Fruit fly (Drosophila melanogaster) whole organism, embryonic: ENCODE data around the gene Nmt.

Experiments used
- Ada2b ChIP-seq: fragments of 200-800 bp; sonication (Bioruptor generic); IDR thresholded peaks from 2 replicates; pipeline ENCODE4 v1.3.6; 2022; ENCODE audit warnings: missing biosample characterization, missing genetic modification characterization
- Asciz ChIP-seq: fragments of 200-800 bp; sonication (Bioruptor generic); optimal IDR thresholded peaks from 2 replicates; lab custom pipeline; 2017; ENCODE audit warnings: missing biosample characterization, mild to moderate bottlenecking, missing genetic modification characterization, missing genetic modification reagents
- Atf3 ChIP-seq: fragments of 200-800 bp; sonication (Bioruptor generic); optimal IDR thresholded peaks from 3 replicates; lab custom pipeline; 2016; ENCODE audit warnings: missing biosample characterization, missing genetic modification characterization
- CG10321 ChIP-seq: fragments of 200-800 bp; sonication (Bioruptor generic); IDR thresholded peaks from 2 replicates; pipeline ENCODE4 v1.3.6; 2022; ENCODE audit warnings: missing biosample characterization, missing genetic modification characterization
- CG11398 ChIP-seq: fragments of 200-800 bp; sonication (Bioruptor generic); optimal IDR thresholded peaks from 2 replicates; lab custom pipeline; 2016; ENCODE audit warnings: missing biosample characterization, missing genetic modification characterization
- CG14965 ChIP-seq: fragments of 200-800 bp; sonication (Bioruptor generic); optimal IDR thresholded peaks from 2 replicates; lab custom pipeline; 2016; ENCODE audit warnings: missing biosample characterization, missing genetic modification characterization, borderline replicate concordance
- CG1529 ChIP-seq: fragments of 200-800 bp; sonication (Bioruptor generic); optimal IDR thresholded peaks from 3 replicates; lab custom pipeline; 2018; ENCODE audit warnings: missing biosample characterization, missing genetic modification characterization
- CG2129 ChIP-seq: fragments of 200-800 bp; sonication (Bioruptor generic); IDR thresholded peaks from 2 replicates; pipeline ENCODE4 v1.3.6; 2022; ENCODE audit warnings: missing biosample characterization, missing genetic modification characterization; ENCODE audit not compliant: partially characterized antibody
- CG3065 ChIP-seq: fragments of 200-800 bp; sonication (Bioruptor generic); optimal IDR thresholded peaks from 2 replicates; lab custom pipeline; 2016; ENCODE audit warnings: missing biosample characterization, missing genetic modification characterization
- CG3163 ChIP-seq: fragments of 200-800 bp; sonication (Bioruptor generic); optimal IDR thresholded peaks from 3 replicates; lab custom pipeline; 2016; ENCODE audit warnings: missing biosample characterization, missing genetic modification characterization
- CG32532 ChIP-seq: fragments of 200-800 bp; sonication (Bioruptor generic); IDR thresholded peaks from 2 replicates; pipeline ENCODE4 v1.3.6; 2022; ENCODE audit warnings: missing biosample characterization, missing genetic modification characterization
- CG33557 ChIP-seq: fragments of 200-800 bp; sonication (Bioruptor generic); optimal IDR thresholded peaks from 2 replicates; lab custom pipeline; 2019; ENCODE audit warnings: missing biosample characterization, mild to moderate bottlenecking, missing genetic modification characterization, moderate library complexity
- CG34376 ChIP-seq: fragments of 200-800 bp; sonication (Bioruptor generic); optimal IDR thresholded peaks from 2 replicates; lab custom pipeline; 2018; ENCODE audit warnings: missing biosample characterization, mild to moderate bottlenecking, missing genetic modification characterization
- CG42726 ChIP-seq: fragments of 200-800 bp; sonication (Bioruptor generic); IDR thresholded peaks from 2 replicates; pipeline ENCODE4 v1.3.6; 2022; ENCODE audit warnings: missing biosample characterization, missing genetic modification characterization; ENCODE audit not compliant: partially characterized antibody
- CG4617 ChIP-seq: fragments of 200-800 bp; sonication (Bioruptor generic); optimal IDR thresholded peaks from 3 replicates; lab custom pipeline; 2016; ENCODE audit warnings: missing biosample characterization, missing genetic modification characterization, borderline replicate concordance
- CG4707 ChIP-seq: fragments of 200-800 bp; sonication (Bioruptor generic); optimal IDR thresholded peaks from 2 replicates; lab custom pipeline; 2018; ENCODE audit warnings: missing biosample characterization, mild to moderate bottlenecking, missing genetic modification characterization, moderate library complexity
- CG5953 ChIP-seq: fragments of 200-800 bp; sonication (Bioruptor generic); IDR thresholded peaks from 2 replicates; pipeline ENCODE4 v1.3.6; 2022; ENCODE audit warnings: missing biosample characterization, missing genetic modification characterization
- CG6272 ChIP-seq: fragments of 200-800 bp; sonication (Bioruptor generic); IDR thresholded peaks from 2 replicates; pipeline ENCODE4 v1.3.6; 2022; ENCODE audit warnings: missing biosample characterization, missing genetic modification characterization
- CG7271 ChIP-seq: fragments of 200-800 bp; sonication (Bioruptor generic); optimal IDR thresholded peaks from 2 replicates; lab custom pipeline; 2018; ENCODE audit warnings: missing biosample characterization, mild to moderate bottlenecking, missing genetic modification characterization, moderate library complexity
- CG8089 ChIP-seq: fragments of 200-800 bp; sonication (Bioruptor generic); optimal IDR thresholded peaks from 3 replicates; lab custom pipeline; 2016; ENCODE audit warnings: missing biosample characterization, missing genetic modification characterization
- CG8290 ChIP-seq, 3 experiments: fragments of 200-800 bp; sonication (Bioruptor generic); optimal IDR thresholded peaks; 2 replicates each; lab custom pipeline; 2016 to 2019; ENCODE audit warnings: missing biosample characterization in 3 of 3, missing genetic modification characterization in 3 of 3, mild to moderate bottlenecking in 2 of 3, moderate library complexity in 1 of 3
- Hand ChIP-seq: fragments of 200-800 bp; sonication (Bioruptor generic); optimal IDR thresholded peaks from 2 replicates; lab custom pipeline; 2017; ENCODE audit warnings: mild to moderate bottlenecking, missing biosample characterization, missing genetic modification reagents, missing genetic modification characterization
- Max ChIP-seq: fragments of 200-800 bp; sonication (Bioruptor generic); optimal IDR thresholded peaks from 2 replicates; lab custom pipeline; 2016; ENCODE audit warnings: missing biosample characterization, mild to moderate bottlenecking, missing genetic modification characterization
- NK7.1 ChIP-seq: fragments of 200-800 bp; sonication (Bioruptor generic); optimal IDR thresholded peaks from 3 replicates; lab custom pipeline; 2016; ENCODE audit warnings: missing biosample characterization, missing genetic modification characterization
- NfI ChIP-seq: fragments of 200-800 bp; sonication (Bioruptor generic); optimal IDR thresholded peaks from 3 replicates; lab custom pipeline; 2018; ENCODE audit warnings: missing biosample characterization, mild to moderate bottlenecking, missing genetic modification characterization, moderate library complexity
- Pdp1 ChIP-seq, 2 experiments: fragments of 200-800 bp; sonication (Bioruptor generic); optimal IDR thresholded peaks; 3 replicates each; lab custom pipeline; 2016; ENCODE audit warnings: missing biosample characterization in 2 of 2, missing genetic modification characterization in 2 of 2, mild to moderate bottlenecking in 1 of 2, moderate library complexity in 1 of 2
- az2 ChIP-seq: fragments of 200-800 bp; sonication (Bioruptor generic); optimal IDR thresholded peaks from 3 replicates; lab custom pipeline; 2016; ENCODE audit warnings: missing biosample characterization, missing genetic modification characterization
- bab2 ChIP-seq: fragments of 200-800 bp; sonication (Bioruptor generic); optimal IDR thresholded peaks from 2 replicates; lab custom pipeline; 2016; ENCODE audit warnings: missing biosample characterization, missing genetic modification characterization
- cad ChIP-seq: fragments of >200 bp; optimal IDR thresholded peaks from 2 replicates; lab custom pipeline; 2017; ENCODE audit warnings: missing biosample characterization, missing genetic modification characterization
- chm ChIP-seq: fragments of 200-800 bp; sonication (Bioruptor generic); IDR thresholded peaks from 2 replicates; pipeline ENCODE4 v1.3.6; 2022; ENCODE audit warnings: missing biosample characterization, missing genetic modification characterization
- corto ChIP-seq: fragments of 200-800 bp; sonication (Bioruptor generic); optimal IDR thresholded peaks from 2 replicates; lab custom pipeline; 2016; ENCODE audit warnings: missing biosample characterization, mild to moderate bottlenecking, missing genetic modification characterization, moderate library complexity
- cwo ChIP-seq: fragments of 200-800 bp; sonication (Bioruptor generic); optimal IDR thresholded peaks from 3 replicates; lab custom pipeline; 2017; ENCODE audit warnings: missing biosample characterization, missing genetic modification characterization, mild to moderate bottlenecking, moderate library complexity, missing genetic modification reagents
- esg ChIP-seq: fragments of 200-800 bp; sonication (Bioruptor generic); conservative IDR thresholded peaks from 2 replicates; pipeline ENCODE4 v1.3.6; 2022; ENCODE audit warnings: missing biosample characterization, missing genetic modification characterization
- ewg ChIP-seq: fragments of 200-800 bp; sonication (Bioruptor generic); optimal IDR thresholded peaks from 3 replicates; lab custom pipeline; 2017; ENCODE audit warnings: mild to moderate bottlenecking, missing biosample characterization, missing genetic modification reagents, missing genetic modification characterization
- exex ChIP-seq: fragments of 200-800 bp; sonication (Bioruptor generic); optimal IDR thresholded peaks from 4 replicates; lab custom pipeline; 2018; ENCODE audit warnings: missing biosample characterization, mild to moderate bottlenecking, missing genetic modification characterization, moderate library complexity
- fru ChIP-seq: fragments of >200 bp; optimal IDR thresholded peaks from 2 replicates; lab custom pipeline; 2017
- lmd ChIP-seq: fragments of 200-800 bp; sonication (Bioruptor generic); IDR thresholded peaks from 2 replicates; pipeline ENCODE4 v1.3.6; 2022; ENCODE audit warnings: missing biosample characterization, missing genetic modification characterization
- maf-S ChIP-seq: fragments of 200-800 bp; sonication (Bioruptor generic); optimal IDR thresholded peaks from 2 replicates; lab custom pipeline; 2016; ENCODE audit warnings: missing biosample characterization, missing genetic modification characterization
- pho ChIP-seq: fragments of 200-800 bp; sonication (Bioruptor generic); optimal IDR thresholded peaks from 2 replicates; lab custom pipeline; 2016; ENCODE audit warnings: missing biosample characterization, missing genetic modification characterization
- phol ChIP-seq: fragments of 200-800 bp; sonication (Bioruptor generic); optimal IDR thresholded peaks from 3 replicates; lab custom pipeline; 2018; ENCODE audit warnings: missing biosample characterization, mild to moderate bottlenecking, missing genetic modification characterization, moderate library complexity
- psq ChIP-seq: fragments of 200-800 bp; sonication (Bioruptor generic); optimal IDR thresholded peaks from 2 replicates; lab custom pipeline; 2017; ENCODE audit warnings: missing biosample characterization, missing genetic modification characterization
- run ChIP-seq: fragments of 200-800 bp; sonication (Bioruptor generic); optimal IDR thresholded peaks from 3 replicates; lab custom pipeline; 2018; ENCODE audit warnings: missing biosample characterization, mild to moderate bottlenecking, missing genetic modification characterization
- scrt ChIP-seq: fragments of 200-800 bp; sonication (Bioruptor generic); optimal IDR thresholded peaks from 2 replicates; lab custom pipeline; 2018; ENCODE audit warnings: missing biosample characterization, mild to moderate bottlenecking, missing genetic modification characterization, moderate library complexity
- slp2 ChIP-seq: fragments of 200-800 bp; sonication (Bioruptor generic); optimal IDR thresholded peaks from 2 replicates; lab custom pipeline; 2016; ENCODE audit warnings: missing biosample characterization, missing genetic modification characterization
- trem ChIP-seq: fragments of 200-800 bp; optimal IDR thresholded peaks from 3 replicates; lab custom pipeline; 2019; ENCODE audit warnings: missing biosample characterization, mild to moderate bottlenecking, missing genetic modification characterization, moderate library complexity
- tup ChIP-seq: fragments of 200-800 bp; sonication (Bioruptor generic); optimal IDR thresholded peaks from 2 replicates; lab custom pipeline; 2016; ENCODE audit warnings: missing biosample characterization, mild to moderate bottlenecking, missing genetic modification characterization, moderate library complexity
- wdn ChIP-seq: fragments of 200-800 bp; sonication (Bioruptor generic); IDR thresholded peaks from 2 replicates; pipeline ENCODE4 v1.3.6; 2022; ENCODE audit warnings: missing biosample characterization, missing genetic modification characterization
- z ChIP-seq: fragments of 200-800 bp; sonication (Bioruptor generic); IDR thresholded peaks from 3 replicates; pipeline ENCODE4 v1.3.6; 2022; ENCODE audit warnings: missing biosample characterization, missing genetic modification characterization

Gene Nmt

dm6 chr3L:8186627-8187396 is 8.6 kb upstream of the Nmt start, which contains the start of the genes ERR and Atg18a (continued):
- TF ChIP-seq CG11398 (GFP tag; lab: Kevin White, UChicago) (peak; percentile 8), az2 (peak; percentile 82), CG14965 (GFP tag; lab: Kevin White, UChicago) (no peak), trem (tag; lab: Kevin White, UChicago) (peak; percentile 83), exex (tag; lab: Kevin White, UChicago) (peak; percentile 50), CG34376 (GFP tag; lab: Kevin White, UChicago) (peak; percentile 57), CG8290 (GFP tag; optimal IDR thresholded peaks at IDR 0.05; lab: Kevin White, UChicago) (peak; percentile 66), CG8290 (tag; optimal IDR thresholded peaks at IDR 0.05; lab: Kevin White, UChicago) (peak; percentile 38 to 80), CG1529 (GFP tag; lab: Kevin White, UChicago) (peak; percentile 36), Hand (peak; percentile 17), Pdp1 (GFP tag; optimal IDR thresholded peaks at IDR 0.05; lab: Kevin White, UChicago) (peak; percentile 61 to 89), phol (peak; percentile 90), CG5953 (GFP tag; lab: Robert Waterston, UW) (0 out of 2 replicates have a peak, but pooled peaks have one; percentile 43), CG33557 (GFP tag; lab: Kevin White, UChicago) (peak; percentile 76), CG3163 (GFP tag; lab: Kevin White, UChicago) (peak; percentile 54), run (tag; lab: Kevin White, UChicago) (no peak), Max (GFP tag; lab: Kevin White, UChicago) (peak; percentile 81), CG4707 (GFP tag; lab: Kevin White, UChicago) (no peak), bab2 (peak; percentile 79), psq (GFP tag; lab: Kevin White, UChicago) (peak; percentile 57), CG6272 (GFP tag; lab: Robert Waterston, UW) (peak; percentile 88), Ada2b (GFP tag; lab: Robert Waterston, UW) (peak; percentile 78), CG7271 (tag; lab: Kevin White, UChicago) (peak; percentile 39), esg (GFP tag; lab: Robert Waterston, UW) (peak; percentile 87), NfI (GFP tag; lab: Kevin White, UChicago) (peak; percentile 87), z (GFP tag; lab: Robert Waterston, UW) (no peak), CG2129 (GFP tag; lab: Robert Waterston, UW) (0 out of 2 replicates have a peak, but pooled peaks have one; percentile 13), maf-S (peak; percentile 79), CG3065 (GFP tag; lab: Kevin White, UChicago) (peak; percentile 13), Atf3 (GFP tag; lab: Kevin White, UChicago) (peak; percentile 62), NK7.1 (peak; percentile 52), tup (GFP tag; lab: Kevin White, UChicago) (peak; percentile 68), ewg (GFP tag; lab: Kevin White, UChicago) (no peak), CG8089 (GFP tag; lab: Kevin White, UChicago) (peak; percentile 76), CG32532 (GFP tag; lab: Robert Waterston, UW) (peak; percentile 90), cad (GFP tag; lab: Kevin White, UChicago) (no peak), slp2 (peak; percentile 76), fru (lab: Kevin White, UChicago) (no peak), CG4617 (peak; percentile 74), CG10321 (GFP tag; lab: Robert Waterston, UW) (peak; percentile 69), cwo (peak; percentile 51), corto (GFP tag; lab: Kevin White, UChicago) (peak; percentile 71), wdn (peak; percentile 79; the same call in 1 of the 2 replicates), chm (GFP tag; lab: Robert Waterston, UW) (peak; percentile 50), scrt (GFP tag; lab: Kevin White, UChicago) (peak; percentile 73), CG42726 (GFP tag; lab: Robert Waterston, UW) (peak; percentile 14; the same call in 1 of the 2 replicates), pho (GFP tag; lab: Kevin White, UChicago) (peak; percentile 86), lmd (GFP tag; lab: Robert Waterston, UW) (peak; percentile 92), Asciz (GFP tag; lab: Kevin White, UChicago) (no peak)
